Worm (Caenorhabditis elegans) whole organism, L3 larva: ENCODE measurements around the gene sru-45.

Experiments
- R02D3.7 ChIP-seq: fragments of 150-350 bp; optimal IDR thresholded peaks from 2 replicates; lab custom pipeline; 2014; ENCODE audit warnings: missing biosample characterization, missing genetic modification characterization
- ZK546.5 ChIP-seq: sonication (generic microtip); optimal IDR thresholded peaks from 2 replicates; lab custom pipeline; 2017; ENCODE audit warnings: missing biosample characterization, missing genetic modification characterization
- ceh-16 ChIP-seq: sonication (generic microtip); optimal IDR thresholded peaks from 2 replicates; lab custom pipeline; 2017; ENCODE audit warnings: missing biosample characterization, missing genetic modification characterization
- ceh-28 ChIP-seq: fragments of 150-350 bp; optimal IDR thresholded peaks from 2 replicates; lab custom pipeline; 2014; ENCODE audit warnings: missing biosample characterization, missing genetic modification reagents, missing genetic modification characterization
- ceh-82 ChIP-seq: fragments of 150-350 bp; optimal IDR thresholded peaks from 2 replicates; lab custom pipeline; 2014; ENCODE audit warnings: missing biosample characterization, missing genetic modification characterization
- daf-12 ChIP-seq: fragments of 150-350 bp; optimal IDR thresholded peaks from 2 replicates; lab custom pipeline; 2014; ENCODE audit warnings: missing biosample characterization, missing genetic modification reagents, missing genetic modification characterization
- egl-27 ChIP-seq: sonication (generic microtip); optimal IDR thresholded peaks from 4 replicates; lab custom pipeline; 2017; ENCODE audit warnings: missing biosample characterization, missing genetic modification reagents, missing genetic modification characterization
- egl-5 ChIP-seq: fragments of 150-350 bp; optimal IDR thresholded peaks from 2 replicates; lab custom pipeline; 2017; ENCODE audit warnings: missing biosample characterization, missing genetic modification reagents, missing genetic modification characterization, inconsistent platforms
- elt-1 ChIP-seq: fragments of 150-350 bp; optimal IDR thresholded peaks from 2 replicates; lab custom pipeline; 2014; ENCODE audit warnings: missing biosample characterization, missing genetic modification characterization
- elt-2 ChIP-seq: sonication (generic microtip); optimal IDR thresholded peaks from 2 replicates; lab custom pipeline; 2016; ENCODE audit warnings: missing genetic modification reagents, mild to moderate bottlenecking, missing genetic modification characterization, missing compliant biosample characterization
- fkh-10 ChIP-seq: sonication (generic microtip); optimal IDR thresholded peaks from 2 replicates; lab custom pipeline; 2017; ENCODE audit warnings: missing biosample characterization, missing genetic modification reagents, missing genetic modification characterization
- fkh-2 ChIP-seq: fragments of 150-350 bp; optimal IDR thresholded peaks from 2 replicates; lab custom pipeline; 2014; ENCODE audit warnings: missing biosample characterization, missing genetic modification reagents, missing genetic modification characterization
- hmg-11 ChIP-seq: sonication (generic microtip); optimal IDR thresholded peaks from 2 replicates; lab custom pipeline; 2016; ENCODE audit warnings: missing genetic modification characterization, missing compliant biosample characterization
- jun-1 ChIP-seq: fragments of 150-350 bp; optimal IDR thresholded peaks from 2 replicates; lab custom pipeline; 2014; ENCODE audit warnings: missing biosample characterization, missing genetic modification reagents, missing genetic modification characterization
- lin-15B ChIP-seq: fragments of 150-350 bp; optimal IDR thresholded peaks from 2 replicates; lab custom pipeline; 2014; ENCODE audit warnings: missing biosample characterization, missing genetic modification characterization
- lin-39 ChIP-seq: fragments of 150-350 bp; optimal IDR thresholded peaks from 2 replicates; lab custom pipeline; 2018; ENCODE audit warnings: missing biosample characterization, missing genetic modification reagents, missing genetic modification characterization
- mdl-1 ChIP-seq: fragments of 150-350 bp; optimal IDR thresholded peaks from 2 replicates; lab custom pipeline; 2014; ENCODE audit warnings: missing biosample characterization, missing genetic modification characterization
- mml-1 ChIP-seq: fragments of 150-350 bp; sonication (generic microtip); optimal IDR thresholded peaks from 3 replicates; lab custom pipeline; 2014; ENCODE audit warnings: missing biosample characterization, missing genetic modification characterization
- nfya-1 ChIP-seq: sonication (generic microtip); optimal IDR thresholded peaks from 2 replicates; lab custom pipeline; 2017; ENCODE audit warnings: missing genetic modification characterization, mild to moderate bottlenecking, missing compliant biosample characterization, antibody characterized with exemption, moderate library complexity; ENCODE audit not compliant: insufficient read depth
- nhr-11 ChIP-seq: fragments of 150-350 bp; optimal IDR thresholded peaks from 2 replicates; lab custom pipeline; 2014; ENCODE audit warnings: missing biosample characterization, missing genetic modification characterization
- nhr-12 ChIP-seq: fragments of 150-350 bp; optimal IDR thresholded peaks from 2 replicates; lab custom pipeline; 2014; ENCODE audit warnings: missing biosample characterization, missing genetic modification characterization
- nhr-23 ChIP-seq: fragments of 150-350 bp; optimal IDR thresholded peaks from 2 replicates; lab custom pipeline; 2014; ENCODE audit warnings: missing biosample characterization, missing genetic modification reagents, missing genetic modification characterization
- nhr-25 ChIP-seq: sonication (generic microtip); optimal IDR thresholded peaks from 2 replicates; lab custom pipeline; 2017; ENCODE audit warnings: missing biosample characterization, missing genetic modification characterization
- nhr-28 ChIP-seq: fragments of 150-350 bp; optimal IDR thresholded peaks from 2 replicates; lab custom pipeline; 2014; ENCODE audit warnings: missing biosample characterization, missing genetic modification characterization
- nhr-43 ChIP-seq: sonication (generic microtip); optimal IDR thresholded peaks from 2 replicates; lab custom pipeline; 2016; ENCODE audit warnings: mild to moderate bottlenecking, missing genetic modification characterization, missing compliant biosample characterization; ENCODE audit not compliant: poor library complexity, severe bottlenecking
- nhr-67 ChIP-seq: fragments of 150-350 bp; optimal IDR thresholded peaks from 2 replicates; lab custom pipeline; 2014; ENCODE audit warnings: missing biosample characterization, missing genetic modification characterization
- nhr-76 ChIP-seq: fragments of 150-350 bp; sonication (generic microtip); optimal IDR thresholded peaks from 5 replicates; lab custom pipeline; 2014; ENCODE audit warnings: missing biosample characterization, missing genetic modification characterization
- nhr-77 ChIP-seq: fragments of 150-350 bp; optimal IDR thresholded peaks from 2 replicates; lab custom pipeline; 2014; ENCODE audit warnings: missing biosample characterization, missing genetic modification characterization
- pha-4 ChIP-seq: fragments of 150-350 bp; optimal IDR thresholded peaks from 2 replicates; lab custom pipeline; 2014; ENCODE audit warnings: missing biosample characterization, missing genetic modification reagents, missing genetic modification characterization
- pqm-1 ChIP-seq: fragments of 150-350 bp; optimal IDR thresholded peaks from 2 replicates; lab custom pipeline; 2017; ENCODE audit warnings: missing biosample characterization, missing genetic modification characterization, inconsistent platforms
- skn-1 ChIP-seq: fragments of 150-350 bp; optimal IDR thresholded peaks from 2 replicates; lab custom pipeline; 2014; ENCODE audit warnings: missing biosample characterization, missing genetic modification characterization
- tbx-2 ChIP-seq: sonication (generic microtip); optimal IDR thresholded peaks from 2 replicates; lab custom pipeline; 2016; ENCODE audit warnings: mild to moderate bottlenecking, missing genetic modification characterization, missing compliant biosample characterization
- zag-1 ChIP-seq: fragments of 150-350 bp; optimal IDR thresholded peaks from 2 replicates; lab custom pipeline; 2014; ENCODE audit warnings: missing biosample characterization, missing genetic modification characterization
- ztf-4 ChIP-seq: fragments of 150-350 bp; optimal IDR thresholded peaks from 2 replicates; lab custom pipeline; 2014; ENCODE audit warnings: missing biosample characterization, missing genetic modification characterization

sru-45 gene

ce11 chrV:16527796-16528195, 37.9 kb upstream of the sru-45 start, which contains the start of gene F36D3.16:
Gene F36D3.16, plus strand, starts transcription at chrV:16528096.
- TF ChIP-seq nhr-76 (tag; lab: Kevin White, UChicago): no peak
- TF ChIP-seq egl-5: no peak
- TF ChIP-seq nhr-77 (tag; lab: Kevin White, UChicago): no peak

ce11 chrV:16534000-16534399, 31.7 kb upstream of the sru-45 start, which contains the start of gene cpr-2:
Gene cpr-2, minus strand, starts transcription at chrV:16534100.
- TF ChIP-seq tbx-2 (tag; lab: Kevin White, UChicago): no peak

ce11 chrV:16535172-16535571, 30.6 kb upstream of the sru-45 start, which contains the start of gene Y32B12B.8:
Gene Y32B12B.8, plus strand, starts transcription at chrV:16535472.
- TF ChIP-seq lin-15B (tag; lab: Kevin White, UChicago): no peak
- no peak for TF ChIP-seq ceh-28 (tag; lab: Kevin White, UChicago)
- TF ChIP-seq nhr-25 (tag; lab: Kevin White, UChicago): no peak
- TF ChIP-seq ceh-82: no peak
- no peak for TF ChIP-seq elt-1 (tag; lab: Kevin White, UChicago)
- no peak for TF ChIP-seq nhr-67
- no peak for TF ChIP-seq daf-12 (tag; lab: Kevin White, UChicago)
- no peak for TF ChIP-seq zag-1 (tag; lab: Kevin White, UChicago)
- no peak for TF ChIP-seq nhr-12 (tag; lab: Kevin White, UChicago)
- no peak for TF ChIP-seq ZK546.5 (tag; lab: Kevin White, UChicago)
- no peak for TF ChIP-seq fkh-10 (GFP tag; lab: Kevin White, UChicago)
- TF ChIP-seq nhr-11 (tag; lab: Kevin White, UChicago): no peak

ce11 chrV:16536701-16537100, 29.0 kb upstream of the sru-45 start, which contains the start of gene Y32B12B.1:
Gene Y32B12B.1, plus strand, starts transcription at chrV:16537001.
- TF ChIP-seq nhr-77 (tag; lab: Kevin White, UChicago) (no peak), jun-1 (tag; lab: Kevin White, UChicago) (no peak), elt-1 (tag; lab: Kevin White, UChicago) (no peak), fkh-2 (tag; lab: Kevin White, UChicago) (no peak)
- TF ChIP-seq, all 47 proteins: peak for 0

ce11 chrV:16537908-16538446, 27.8 kb upstream of the sru-45 start, which contains the start of gene Y32B12B.2:
Gene Y32B12B.2, plus strand, starts transcription at chrV:16538396.
- TF ChIP-seq nhr-28 (tag; lab: Kevin White, UChicago) (no peak), egl-27 (tag; lab: Kevin White, UChicago) (no peak), nfya-1 (tag; lab: Kevin White, UChicago) (peak; percentile 83), ceh-28 (tag; lab: Kevin White, UChicago) (no peak), nhr-77 (tag; lab: Kevin White, UChicago) (no peak), nhr-25 (tag; lab: Kevin White, UChicago) (no peak), lin-15B (tag; lab: Kevin White, UChicago) (peak; percentile 73), ceh-16 (no peak), lin-39 (no peak), egl-5 (no peak), elt-2 (tag; lab: Kevin White, UChicago) (peak; percentile 36), ztf-4 (tag; lab: Kevin White, UChicago) (no peak), pha-4 (no peak), zag-1 (tag; lab: Kevin White, UChicago) (no peak), R02D3.7 (no peak), mml-1 (tag; lab: Kevin White, UChicago) (no peak), mdl-1 (tag; lab: Kevin White, UChicago) (no peak), nhr-12 (tag; lab: Kevin White, UChicago) (no peak), jun-1 (tag; lab: Kevin White, UChicago) (no peak), fkh-2 (tag; lab: Kevin White, UChicago) (no peak), pqm-1 (tag; lab: Kevin White, UChicago) (no peak), hmg-11 (no peak)

- TF ChIP-seq nfya-1 (tag; lab: Kevin White, UChicago): peak; percentile 86
- no peak for TF ChIP-seq ztf-4 (tag; lab: Kevin White, UChicago)
- TF ChIP-seq nhr-23 (tag; lab: Kevin White, UChicago): no peak
- no peak for TF ChIP-seq nhr-77 (tag; lab: Kevin White, UChicago)
- TF ChIP-seq nhr-67: no peak
- no peak for TF ChIP-seq nhr-43 (tag; lab: Kevin White, UChicago)
- TF ChIP-seq skn-1 (tag; lab: Kevin White, UChicago): no peak
These were observed 26.1 kb upstream of the sru-45 start for ce11 chrV:16539666-16540065.
